Fruit fly (Drosophila melanogaster): ENCODE results near the gene Peritrophin-15b.
A peak's percentile ranks its signal among the peaks of the same experiment; 100 is the strongest.

The Peritrophin-15b gene

dm6 chr2L:8371354-8371937 lies 23.3 kb downstream of the Peritrophin-15b start (continued):
- no peak for TF ChIP-seq Asciz (GFP tag; optimal IDR thresholded peaks at IDR 0.05)
- TF ChIP-seq CG15601 (tag; optimal IDR thresholded peaks at IDR 0.05) = no peak
- TF ChIP-seq HHEX (GFP tag; optimal IDR thresholded peaks at IDR 0.05) = peak; percentile 19
- no peak for TF ChIP-seq CG13775 (GFP tag; optimal IDR thresholded peaks at IDR 0.05)
- TF ChIP-seq CG18619 (GFP tag; optimal IDR thresholded peaks at IDR 0.05) = no peak
- no peak for TF ChIP-seq Dp (GFP tag; optimal IDR thresholded peaks at IDR 0.05)
- peak; percentile 0 for TF ChIP-seq nerfin-1 (tag; optimal IDR thresholded peaks at IDR 0.05)
- TF ChIP-seq CG5953 (GFP tag; IDR thresholded peaks at IDR 0.05) = no peak
- TF ChIP-seq wek (GFP tag; optimal IDR thresholded peaks at IDR 0.05) = no peak
- no peak for TF ChIP-seq CG9932 (GFP tag; IDR thresholded peaks at IDR 0.05)
- TF ChIP-seq Hand (GFP tag; optimal IDR thresholded peaks at IDR 0.05) = no peak
- TF ChIP-seq gsb-n (tag; optimal IDR thresholded peaks at IDR 0.05) = no peak
- TF ChIP-seq YL-1 (GFP tag; optimal IDR thresholded peaks at IDR 0.05) = no peak
- TF ChIP-seq ato (GFP tag; IDR thresholded peaks at IDR 0.05; ENCODE audit: partially characterized antibody) = no peak
- TF ChIP-seq CG3726 (GFP tag; IDR thresholded peaks at IDR 0.05) = no peak
- TF ChIP-seq z (GFP tag; IDR thresholded peaks at IDR 0.05) = no peak
- no peak for TF ChIP-seq CG12942 (GFP tag; optimal IDR thresholded peaks at IDR 0.05)
- TF ChIP-seq Antp (GFP tag; optimal IDR thresholded peaks at IDR 0.05) = no peak
- no peak for TF ChIP-seq esg (GFP tag; conservative IDR thresholded peaks at IDR 0.05)
- TF ChIP-seq CG31441 (GFP tag; IDR thresholded peaks at IDR 0.05) = peak; percentile 50; the same call in 1 of the 2 replicates
- no peak for TF ChIP-seq CG12104 (GFP tag; optimal IDR thresholded peaks at IDR 0.05)
- no peak for TF ChIP-seq ind (GFP tag; optimal IDR thresholded peaks at IDR 0.05)
- TF ChIP-seq MESR4 (GFP tag; optimal IDR thresholded peaks at IDR 0.05) = no peak
- TF ChIP-seq hb (GFP tag; IDR thresholded peaks at IDR 0.05; ENCODE audit: partially characterized antibody) = no peak
- TF ChIP-seq CG17802 (tag; optimal IDR thresholded peaks at IDR 0.05) = no peak
- TF ChIP-seq CHES-1-like (GFP tag; optimal IDR thresholded peaks at IDR 0.05) = no peak
- TF ChIP-seq da (GFP tag; optimal IDR thresholded peaks at IDR 0.05) = no peak

dm6 chr2L:8370364-8371326 lies 24.1 kb downstream of the Peritrophin-15b start, which contains the start of gene CG17292:
TSS of gene CG17292 (plus strand) at chr2L:8370454.
- no peak for TF ChIP-seq Lhr (GFP tag; optimal IDR thresholded peaks at IDR 0.05)
- no peak for TF ChIP-seq CG9609 (GFP tag; optimal IDR thresholded peaks at IDR 0.05)
- TF ChIP-seq CG12104 (GFP tag; optimal IDR thresholded peaks at IDR 0.05) = no peak
- TF ChIP-seq pita (GFP tag; optimal IDR thresholded peaks at IDR 0.05) = no peak
- TF ChIP-seq NC2α (GFP tag; optimal IDR thresholded peaks at IDR 0.05) = peak; percentile 19
- TF ChIP-seq cad (GFP tag; optimal IDR thresholded peaks at IDR 0.05) = no peak
- TF ChIP-seq fd102C (GFP tag; optimal IDR thresholded peaks at IDR 0.05) = no peak
- no peak for TF ChIP-seq ind (GFP tag; optimal IDR thresholded peaks at IDR 0.05)
- TF ChIP-seq ac (GFP tag; optimal IDR thresholded peaks at IDR 0.05) = no peak
- TF ChIP-seq CG1647 (GFP tag; optimal IDR thresholded peaks at IDR 0.05) = peak; percentile 28
- peak; percentile 32 for TF ChIP-seq Blimp-1 (GFP tag; optimal IDR thresholded peaks at IDR 0.05)
- TF ChIP-seq run (tag; optimal IDR thresholded peaks at IDR 0.05) = peak; percentile 66
- TF ChIP-seq p53 (GFP tag; optimal IDR thresholded peaks at IDR 0.05) = no peak
- TF ChIP-seq CG8290 (GFP tag; optimal IDR thresholded peaks at IDR 0.05) = no peak
- peak in 1 of 2 experiments; percentile 88 for TF ChIP-seq CG8290 (tag; optimal IDR thresholded peaks at IDR 0.05)
- TF ChIP-seq CG15601 (tag; optimal IDR thresholded peaks at IDR 0.05) = peak; percentile 33
- TF ChIP-seq CG10209 (GFP tag; optimal IDR thresholded peaks at IDR 0.05) = peak; percentile 37
- TF ChIP-seq zfh1 (GFP tag; IDR thresholded peaks at IDR 0.05) = peak; percentile 49; the same call in 1 of the 3 replicates
- no peak for TF ChIP-seq pros (GFP tag; optimal IDR thresholded peaks at IDR 0.05)
- peak; percentile 52 for TF ChIP-seq schlank (tag; optimal IDR thresholded peaks at IDR 0.05)
- TF ChIP-seq fd64A (GFP tag; optimal IDR thresholded peaks at IDR 0.05) = no peak
- peak; percentile 60 for TF ChIP-seq row (GFP tag; IDR thresholded peaks at IDR 0.05)
- TF ChIP-seq CG10654 (GFP tag; optimal IDR thresholded peaks at IDR 0.05) = no peak
- TF ChIP-seq CG4424 (GFP tag; optimal IDR thresholded peaks at IDR 0.05) = no peak
